Fruit fly (Drosophila melanogaster) whole organism, embryonic: ENCODE results near the gene CG10232.
A peak's percentile ranks its signal among the peaks of the same experiment; 100 is the strongest.

Source experiments
- Abd-B ChIP-seq: fragments of 200-800 bp; sonication (Bioruptor generic); optimal IDR thresholded peaks from 2 replicates; lab custom pipeline; 2018; ENCODE audit warnings: missing biosample characterization, mild to moderate bottlenecking, missing genetic modification characterization, moderate library complexity
- BtbVII ChIP-seq: fragments of 200-800 bp; sonication (Bioruptor generic); optimal IDR thresholded peaks from 3 replicates; lab custom pipeline; 2017; ENCODE audit warnings: missing biosample characterization, mild to moderate bottlenecking, missing genetic modification characterization
- CG10321 ChIP-seq: fragments of 200-800 bp; sonication (Bioruptor generic); IDR thresholded peaks from 2 replicates; pipeline ENCODE4 v1.3.6; 2022; ENCODE audit warnings: missing biosample characterization, missing genetic modification characterization
- CG10462 ChIP-seq: fragments of 200-800 bp; sonication (Bioruptor generic); optimal IDR thresholded peaks from 2 replicates; lab custom pipeline; 2016; ENCODE audit warnings: missing biosample characterization, missing genetic modification characterization
- CG12104 ChIP-seq: fragments of 200-800 bp; sonication (Bioruptor generic); optimal IDR thresholded peaks from 3 replicates; lab custom pipeline; 2016; ENCODE audit warnings: missing biosample characterization, missing genetic modification characterization
- CG13287 ChIP-seq: fragments of 200-800 bp; sonication (Bioruptor generic); IDR thresholded peaks from 2 replicates; pipeline ENCODE4 v1.3.6; 2022; ENCODE audit warnings: missing biosample characterization, missing genetic modification characterization; ENCODE audit not compliant: partially characterized antibody
- CG15601 ChIP-seq: fragments of 200-800 bp; sonication (Bioruptor generic); optimal IDR thresholded peaks from 3 replicates; lab custom pipeline; 2019; ENCODE audit warnings: missing biosample characterization, mild to moderate bottlenecking, missing genetic modification characterization, moderate library complexity
- CG17385 ChIP-seq: fragments of 200-800 bp; sonication (Bioruptor generic); optimal IDR thresholded peaks from 3 replicates; lab custom pipeline; 2018; ENCODE audit warnings: missing biosample characterization, mild to moderate bottlenecking, missing genetic modification characterization
- CG17802 ChIP-seq: fragments of 200-800 bp; sonication (Bioruptor generic); optimal IDR thresholded peaks from 2 replicates; lab custom pipeline; 2018; ENCODE audit warnings: missing biosample characterization, mild to moderate bottlenecking, missing genetic modification characterization, moderate library complexity
- CG1792 ChIP-seq: fragments of 200-800 bp; sonication (Bioruptor generic); optimal IDR thresholded peaks from 2 replicates; lab custom pipeline; 2016; ENCODE audit warnings: missing biosample characterization, missing genetic modification characterization
- CG2129 ChIP-seq: fragments of 200-800 bp; sonication (Bioruptor generic); IDR thresholded peaks from 2 replicates; pipeline ENCODE4 v1.3.6; 2022; ENCODE audit warnings: missing biosample characterization, missing genetic modification characterization; ENCODE audit not compliant: partially characterized antibody
- CG2712 ChIP-seq: fragments of 200-800 bp; optimal IDR thresholded peaks from 3 replicates; lab custom pipeline; 2019; ENCODE audit warnings: missing biosample characterization, mild to moderate bottlenecking, missing genetic modification characterization, moderate library complexity
- CG3163 ChIP-seq: fragments of 200-800 bp; sonication (Bioruptor generic); optimal IDR thresholded peaks from 3 replicates; lab custom pipeline; 2016; ENCODE audit warnings: missing biosample characterization, missing genetic modification characterization
- CG32772 ChIP-seq: fragments of 200-800 bp; sonication (Bioruptor generic); IDR thresholded peaks from 2 replicates; pipeline ENCODE4 v1.3.6; 2022; ENCODE audit warnings: missing biosample characterization, missing genetic modification characterization
- CG33213 ChIP-seq: fragments of 200-800 bp; sonication (Bioruptor generic); optimal IDR thresholded peaks from 3 replicates; lab custom pipeline; 2016; ENCODE audit warnings: missing biosample characterization, missing genetic modification characterization
- CG3838 ChIP-seq: fragments of 200-800 bp; sonication (Bioruptor generic); optimal IDR thresholded peaks from 3 replicates; lab custom pipeline; 2016; ENCODE audit warnings: missing biosample characterization, missing genetic modification characterization
- CG4282 ChIP-seq: fragments of 200-800 bp; sonication (Bioruptor generic); optimal IDR thresholded peaks from 2 replicates; lab custom pipeline; 2016; ENCODE audit warnings: missing biosample characterization, missing genetic modification characterization
- CG6683 ChIP-seq: fragments of 200-800 bp; sonication (Bioruptor generic); optimal IDR thresholded peaks from 2 replicates; lab custom pipeline; 2017; ENCODE audit warnings: missing biosample characterization, mild to moderate bottlenecking, missing genetic modification characterization, missing genetic modification reagents
- CG6854 ChIP-seq: fragments of 200-800 bp; sonication (Bioruptor generic); optimal IDR thresholded peaks from 3 replicates; lab custom pipeline; 2017; ENCODE audit warnings: missing biosample characterization, mild to moderate bottlenecking, missing genetic modification characterization
- CG7786 ChIP-seq: fragments of 200-800 bp; sonication (Bioruptor generic); optimal IDR thresholded peaks from 2 replicates; lab custom pipeline; 2016; ENCODE audit warnings: missing biosample characterization, missing genetic modification characterization
- CG7928 ChIP-seq: fragments of 200-800 bp; sonication (Bioruptor generic); optimal IDR thresholded peaks from 2 replicates; lab custom pipeline; 2017; ENCODE audit warnings: missing biosample characterization, mild to moderate bottlenecking, missing genetic modification characterization
- CG7987 ChIP-seq: fragments of 200-800 bp; sonication (Bioruptor generic); optimal IDR thresholded peaks from 2 replicates; lab custom pipeline; 2018; ENCODE audit warnings: missing biosample characterization, mild to moderate bottlenecking, missing genetic modification characterization, moderate library complexity
- CG8478 ChIP-seq: fragments of >200 bp; optimal IDR thresholded peaks from 2 replicates; lab custom pipeline; 2018
- CrebB ChIP-seq: fragments of 200-800 bp; sonication (Bioruptor generic); optimal IDR thresholded peaks from 3 replicates; lab custom pipeline; 2018; ENCODE audit warnings: missing biosample characterization, mild to moderate bottlenecking, missing genetic modification characterization
- Gug ChIP-seq: fragments of 200-800 bp; sonication (Bioruptor generic); IDR thresholded peaks from 4 replicates; pipeline ENCODE4 v1.3.6; 2022; ENCODE audit warnings: missing biosample characterization, missing genetic modification characterization
- Hand ChIP-seq: fragments of 200-800 bp; sonication (Bioruptor generic); optimal IDR thresholded peaks from 2 replicates; lab custom pipeline; 2017; ENCODE audit warnings: mild to moderate bottlenecking, missing biosample characterization, missing genetic modification reagents, missing genetic modification characterization
- Hmx ChIP-seq: fragments of 200-800 bp; sonication (Bioruptor generic); optimal IDR thresholded peaks from 2 replicates; lab custom pipeline; 2016; ENCODE audit warnings: missing biosample characterization, missing genetic modification characterization
- Hsf ChIP-seq: fragments of 200-800 bp; sonication (Bioruptor generic); optimal IDR thresholded peaks from 3 replicates; lab custom pipeline; 2016; ENCODE audit warnings: missing biosample characterization, missing genetic modification characterization
- NC2β ChIP-seq: fragments of 200-800 bp; sonication (Bioruptor generic); optimal IDR thresholded peaks from 2 replicates; lab custom pipeline; 2016; ENCODE audit warnings: missing biosample characterization, missing genetic modification characterization
- Stat92E ChIP-seq, 3 experiments: fragments of >200 bp in 2 of 3; fragments of 200-800 bp in 1 of 3; sonication (Bioruptor generic) in 1 of 3; optimal IDR thresholded peaks; 2 replicates each; lab custom pipeline; 2017 to 2019; ENCODE audit warnings: missing biosample characterization in 3 of 3, missing genetic modification characterization in 3 of 3, mild to moderate bottlenecking in 1 of 3, moderate library complexity in 1 of 3
- cg ChIP-seq: fragments of 200-800 bp; sonication (Bioruptor generic); optimal IDR thresholded peaks from 3 replicates; lab custom pipeline; 2019; ENCODE audit warnings: missing biosample characterization, mild to moderate bottlenecking, missing genetic modification characterization, moderate library complexity
- chm ChIP-seq: fragments of 200-800 bp; sonication (Bioruptor generic); IDR thresholded peaks from 2 replicates; pipeline ENCODE4 v1.3.6; 2022; ENCODE audit warnings: missing biosample characterization, missing genetic modification characterization
- dan ChIP-seq: fragments of 200-800 bp; sonication (Bioruptor generic); IDR thresholded peaks from 2 replicates; pipeline ENCODE4 v1.3.6; 2022; ENCODE audit warnings: missing biosample characterization, missing genetic modification characterization
- en ChIP-seq: fragments of 200-800 bp; sonication (Bioruptor generic); optimal IDR thresholded peaks from 2 replicates; lab custom pipeline; 2016; ENCODE audit warnings: missing biosample characterization, missing genetic modification characterization
- fd96Cb ChIP-seq: fragments of 200-800 bp; sonication (Bioruptor generic); optimal IDR thresholded peaks from 2 replicates; lab custom pipeline; 2018; ENCODE audit warnings: missing biosample characterization, mild to moderate bottlenecking, missing genetic modification characterization, moderate library complexity
- gsb ChIP-seq: fragments of 200-800 bp; sonication (Bioruptor generic); IDR thresholded peaks from 2 replicates; pipeline ENCODE4 v1.3.6; 2022; ENCODE audit warnings: missing biosample characterization, missing genetic modification characterization
- ken ChIP-seq: fragments of 200-800 bp; sonication (Bioruptor generic); IDR thresholded peaks from 3 replicates; pipeline ENCODE4 v1.3.6; 2022; ENCODE audit warnings: missing biosample characterization, missing genetic modification characterization
- lab ChIP-seq: fragments of 200-800 bp; sonication (Bioruptor generic); optimal IDR thresholded peaks from 3 replicates; lab custom pipeline; 2017; ENCODE audit warnings: missing biosample characterization, missing genetic modification characterization, mild to moderate bottlenecking, moderate library complexity, missing genetic modification reagents
- odd ChIP-seq: fragments of 200-800 bp; sonication (Bioruptor generic); optimal IDR thresholded peaks from 2 replicates; lab custom pipeline; 2017; ENCODE audit warnings: missing biosample characterization, mild to moderate bottlenecking, missing genetic modification characterization
- psq ChIP-seq: fragments of 200-800 bp; sonication (Bioruptor generic); optimal IDR thresholded peaks from 2 replicates; lab custom pipeline; 2017; ENCODE audit warnings: missing biosample characterization, missing genetic modification characterization
- pum ChIP-seq: fragments of 200-800 bp; sonication (Bioruptor generic); optimal IDR thresholded peaks from 2 replicates; lab custom pipeline; 2016; ENCODE audit warnings: missing biosample characterization, missing genetic modification characterization
- pzg ChIP-seq: fragments of 200-800 bp; sonication (Bioruptor generic); optimal IDR thresholded peaks from 3 replicates; lab custom pipeline; 2018; ENCODE audit warnings: missing biosample characterization, mild to moderate bottlenecking, missing genetic modification characterization, moderate library complexity
- scrt ChIP-seq: fragments of 200-800 bp; sonication (Bioruptor generic); optimal IDR thresholded peaks from 2 replicates; lab custom pipeline; 2018; ENCODE audit warnings: missing biosample characterization, mild to moderate bottlenecking, missing genetic modification characterization, moderate library complexity
- sima ChIP-seq: fragments of 200-800 bp; sonication (Bioruptor generic); optimal IDR thresholded peaks from 2 replicates; lab custom pipeline; 2016; ENCODE audit warnings: missing biosample characterization, missing genetic modification characterization
- tap ChIP-seq: fragments of 200-800 bp; optimal IDR thresholded peaks from 3 replicates; lab custom pipeline; 2019; ENCODE audit warnings: missing biosample characterization, mild to moderate bottlenecking, missing genetic modification characterization, moderate library complexity
- toy ChIP-seq: fragments of 200-800 bp; sonication (Bioruptor generic); IDR thresholded peaks from 2 replicates; pipeline ENCODE4 v1.3.6; 2022; ENCODE audit warnings: missing biosample characterization, missing genetic modification characterization
- trh ChIP-seq: fragments of 200-800 bp; sonication (Bioruptor generic); optimal IDR thresholded peaks from 2 replicates; lab custom pipeline; 2016; ENCODE audit warnings: missing biosample characterization, missing genetic modification characterization
- vvl ChIP-seq: fragments of 200-800 bp; sonication (Bioruptor generic); IDR thresholded peaks from 2 replicates; pipeline ENCODE4 v1.3.6; 2022; ENCODE audit warnings: missing biosample characterization, missing genetic modification characterization
- z ChIP-seq: fragments of 200-800 bp; sonication (Bioruptor generic); IDR thresholded peaks from 3 replicates; pipeline ENCODE4 v1.3.6; 2022; ENCODE audit warnings: missing biosample characterization, missing genetic modification characterization
- zfh2 ChIP-seq: fragments of 200-800 bp; sonication (Bioruptor generic); optimal IDR thresholded peaks from 2 replicates; lab custom pipeline; 2016; ENCODE audit warnings: missing biosample characterization, missing genetic modification characterization

CG10232 gene

DNA sequence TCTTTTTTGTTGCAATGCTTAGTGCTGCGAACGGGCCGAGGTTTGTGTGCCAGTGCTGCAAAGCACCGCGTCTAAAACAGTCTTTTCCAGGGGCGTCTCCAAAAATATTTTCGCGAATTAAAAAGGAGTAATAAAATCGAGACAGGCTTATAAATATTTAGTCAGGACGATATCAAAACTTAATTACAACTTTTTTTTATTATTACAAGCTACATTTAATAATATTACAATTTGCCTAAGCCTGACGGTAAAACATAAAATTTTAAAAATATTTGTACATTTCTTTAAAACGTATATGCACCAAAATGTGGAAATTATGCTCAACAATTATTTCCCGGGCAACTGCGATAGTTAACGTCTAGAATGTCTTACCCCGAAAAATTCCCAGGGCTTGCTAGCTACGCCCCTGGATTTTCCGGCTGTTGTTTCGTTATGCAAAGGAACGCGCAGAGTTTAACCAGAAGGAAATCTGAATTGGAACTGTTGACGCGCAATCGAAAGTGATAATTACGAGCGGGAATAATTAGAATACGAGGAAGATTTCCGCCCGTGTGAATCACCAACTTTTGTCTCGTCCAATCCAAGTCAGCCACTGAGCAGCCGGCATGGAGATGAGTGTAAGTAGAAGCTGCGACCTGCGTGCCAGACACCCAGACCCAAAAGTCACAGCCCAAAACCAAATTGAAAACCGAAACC, 36.6 kb upstream of the CG10232 start, which contains the start of the genes PTPMT1 and Hrd3 (continued):
- peak; percentile 99 for TF ChIP-seq Abd-B
- peak; percentile 83 for TF ChIP-seq CG17802 (tag; lab: Kevin White, UChicago)
- TF ChIP-seq CG3163 (GFP tag; lab: Kevin White, UChicago) = peak; percentile 86
- no peak for TF ChIP-seq CG2129 (GFP tag; lab: Robert Waterston, UW)
- TF ChIP-seq psq (GFP tag; lab: Kevin White, UChicago) = peak; percentile 96
- no peak for TF ChIP-seq CG8478 (lab: Kevin White, UChicago)
- no peak for TF ChIP-seq z
- peak; percentile 44 for TF ChIP-seq pzg
- TF ChIP-seq gsb (GFP tag; lab: Robert Waterston, UW) = peak; percentile 94
- peak; percentile 99 for TF ChIP-seq odd
- no peak for TF ChIP-seq cg (GFP tag; lab: Kevin White, UChicago)
- peak; percentile 97 for TF ChIP-seq trh (GFP tag; lab: Kevin White, UChicago)
- TF ChIP-seq CG7786 (GFP tag; lab: Kevin White, UChicago) = peak; percentile 97
- peak; percentile 94 for TF ChIP-seq CG7987 (GFP tag; lab: Kevin White, UChicago)
- peak; percentile 94 for TF ChIP-seq ken (GFP tag; lab: Robert Waterston, UW)
- peak; percentile 70 for TF ChIP-seq CG10321
- TF ChIP-seq CG7928 (GFP tag; lab: Kevin White, UChicago) = peak; percentile 82
- TF ChIP-seq lab (GFP tag; lab: Kevin White, UChicago) = peak; percentile 98
- peak; percentile 96 for TF ChIP-seq Hand (GFP tag; lab: Kevin White, UChicago)
- TF ChIP-seq en = peak; percentile 92
- peak; percentile 96 for TF ChIP-seq tap (tag; lab: Kevin White, UChicago)
- peak; percentile 95 for TF ChIP-seq CG6683
- TF ChIP-seq CG10462 (GFP tag; lab: Kevin White, UChicago) = peak; percentile 98
- TF ChIP-seq CG4282 (GFP tag; lab: Kevin White, UChicago) = peak; percentile 90
- peak; percentile 97 for TF ChIP-seq CG3838 (GFP tag; lab: Kevin White, UChicago)
- peak; percentile 92 for TF ChIP-seq CrebB (tag; lab: Kevin White, UChicago)
- peak; percentile 97 for TF ChIP-seq CG17385 (GFP tag; lab: Kevin White, UChicago)
- peak; percentile 95 for TF ChIP-seq NC2β (GFP tag; lab: Kevin White, UChicago)
- peak; percentile 91 for TF ChIP-seq sima (GFP tag; lab: Kevin White, UChicago)
- TF ChIP-seq CG1792 (GFP tag; lab: Kevin White, UChicago) = peak; percentile 94
- peak; percentile 24; the same call in 1 of the 2 replicates for TF ChIP-seq CG13287 (GFP tag; lab: Robert Waterston, UW)
- peak; percentile 98 for TF ChIP-seq pum (GFP tag; lab: Kevin White, UChicago)
- TF ChIP-seq BtbVII (GFP tag; lab: Kevin White, UChicago) = peak; percentile 98
- peak; percentile 99 for TF ChIP-seq fd96Cb (tag; lab: Kevin White, UChicago)
- peak; percentile 99 for TF ChIP-seq CG2712 (tag; lab: Kevin White, UChicago)
- peak; percentile 95 for TF ChIP-seq CG32772
- peak; percentile 89 for TF ChIP-seq dan (GFP tag; lab: Robert Waterston, UW)
- peak; percentile 97 for TF ChIP-seq Hmx
- peak; percentile 97 for TF ChIP-seq CG15601
- peak; percentile 96 for TF ChIP-seq vvl (GFP tag; lab: Robert Waterston, UW)
- peak in 1 of 3 experiments; percentile 96 for TF ChIP-seq Stat92E (GFP tag; optimal IDR thresholded peaks at IDR 0.05; lab: Kevin White, UChicago)
- TF ChIP-seq toy = peak; percentile 86
- peak; percentile 99 for TF ChIP-seq zfh2 (GFP tag; lab: Kevin White, UChicago)
- peak; percentile 91 for TF ChIP-seq chm (GFP tag; lab: Robert Waterston, UW)
- peak; percentile 94 for TF ChIP-seq CG33213 (GFP tag; lab: Kevin White, UChicago)
- TF ChIP-seq scrt = peak; percentile 92
- TF ChIP-seq CG6854 (GFP tag; lab: Kevin White, UChicago) = peak; percentile 97
- peak; percentile 98 for TF ChIP-seq Gug (GFP tag; lab: Robert Waterston, UW)
- peak; percentile 99 for TF ChIP-seq CG12104
- TF ChIP-seq Hsf (GFP tag; lab: Kevin White, UChicago) = peak; percentile 99
